Worm (Caenorhabditis elegans) whole organism, L4 larva: ENCODE data around the gene nhr-96.

Experiments
- F37D6.2 ChIP-seq: sonication (generic microtip); optimal IDR thresholded peaks from 2 replicates; lab custom pipeline; 2016; ENCODE audit warnings: mild to moderate bottlenecking, missing genetic modification characterization, missing compliant biosample characterization
- Y48G9A.11 ChIP-seq: fragments of 200-800 bp; sonication (Bioruptor generic); IDR thresholded peaks from 2 replicates; pipeline ENCODE4 v1.3.6; 2022; ENCODE audit warnings: missing genetic modification reagents, missing genetic modification characterization, missing compliant biosample characterization
- aha-1 ChIP-seq: fragments of 150-350 bp; peaks from one replicate; lab custom pipeline; 2014; ENCODE audit warnings: missing biosample characterization, missing genetic modification characterization
- ama-1 ChIP-seq: fragments of 150-350 bp; optimal IDR thresholded peaks from 2 replicates; lab custom pipeline; 2014; ENCODE audit warnings: inconsistent platforms, mixed read lengths
- ceh-82 ChIP-seq: sonication (generic microtip); optimal IDR thresholded peaks from 2 replicates; lab custom pipeline; 2017; ENCODE audit warnings: missing biosample characterization, missing genetic modification characterization
- dpl-1 ChIP-seq: fragments of 150-350 bp; optimal IDR thresholded peaks from 2 replicates; lab custom pipeline; 2014; ENCODE audit warnings: missing biosample characterization, missing genetic modification reagents, missing genetic modification characterization
- dve-1 ChIP-seq: sonication (generic microtip); optimal IDR thresholded peaks from 2 replicates; lab custom pipeline; 2017; ENCODE audit warnings: antibody characterized with exemption, mild to moderate bottlenecking, missing genetic modification characterization, missing compliant biosample characterization; ENCODE audit not compliant: insufficient read depth
- hmg-1.1 ChIP-seq: fragments of 200-800 bp; sonication (Bioruptor generic); IDR thresholded peaks from 2 replicates; pipeline ENCODE4 v1.3.6; 2022; ENCODE audit warnings: missing genetic modification reagents, missing genetic modification characterization, missing compliant biosample characterization
- pha-4 ChIP-seq, 2 experiments: fragments of 150-350 bp in 1 of 2; fragments of 200-800 bp in 1 of 2; sonication (Bioruptor generic) in 1 of 2; IDR thresholded peaks in 1 of 2; optimal IDR thresholded peaks in 1 of 2; 2 replicates each; pipeline versions ENCODE4 v1.3.6 to Lab custom; 2014 to 2022; ENCODE audit warnings: missing genetic modification characterization in 2 of 2, missing genetic modification reagents in 2 of 2, missing biosample characterization in 1 of 2, missing compliant biosample characterization in 1 of 2
- pqm-1 ChIP-seq: sonication (generic microtip); optimal IDR thresholded peaks from 2 replicates; lab custom pipeline; 2017; ENCODE audit warnings: missing biosample characterization, missing genetic modification characterization
- snpc-4 ChIP-seq: fragments of 150-350 bp; optimal IDR thresholded peaks from 2 replicates; lab custom pipeline; 2014; ENCODE audit warnings: missing biosample characterization, missing genetic modification characterization
- unc-39 ChIP-seq: sonication (generic microtip); optimal IDR thresholded peaks from 2 replicates; lab custom pipeline; 2017; ENCODE audit warnings: missing biosample characterization, missing genetic modification characterization
- unc-62 ChIP-seq, 3 experiments: fragments of 150-350 bp in 1 of 3; sonication (generic microtip); optimal IDR thresholded peaks in 2 of 3; peaks in 1 of 3; 1 replicate in 1 of 3; 2 replicates in 2 of 3; lab custom pipeline; 2014 to 2017; ENCODE audit warnings: missing biosample characterization in 3 of 3, missing genetic modification characterization in 3 of 3, missing genetic modification reagents in 3 of 3, missing genotype in 1 of 3
- zag-1 ChIP-seq: fragments of 150-350 bp; optimal IDR thresholded peaks from 2 replicates; lab custom pipeline; 2014; ENCODE audit warnings: missing biosample characterization, missing genetic modification characterization

DNA sequence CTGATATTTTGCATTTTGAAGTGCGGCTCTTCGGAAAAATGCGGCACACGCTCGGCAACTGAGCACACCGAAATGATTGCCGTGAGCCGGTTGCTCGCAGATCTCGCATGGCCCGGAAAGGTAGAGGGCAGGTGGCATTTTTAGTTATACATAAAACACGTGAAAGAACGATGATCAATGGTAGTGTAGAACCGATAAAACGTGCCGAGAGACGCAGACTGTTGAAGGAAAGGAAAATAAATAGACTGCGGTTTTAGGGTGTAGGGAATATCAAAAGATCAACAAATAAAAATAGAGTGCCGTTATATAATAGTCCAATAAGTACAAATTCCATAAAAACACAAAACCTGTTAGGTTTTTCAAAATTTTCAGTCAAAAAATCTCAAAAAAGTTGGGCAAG is 21.3 kb upstream of the nhr-96 start, which contains the start of gene nhr-133:
- TF ChIP-seq dpl-1 (no peak), zag-1 (no peak), snpc-4 (tag; lab: Kevin White, UChicago) (no peak), pha-4 (GFP tag; IDR thresholded peaks at IDR 0.05; lab: Robert Waterston, UW) (no peak), pha-4 (tag; optimal IDR thresholded peaks at IDR 0.05; lab: Kevin White, UChicago) (peak; percentile 9), aha-1 (tag; lab: Kevin White, UChicago) (no peak), Y48G9A.11 (GFP tag; lab: Robert Waterston, UW) (no peak), ama-1 (lab: Kevin White, UChicago) (no peak), unc-39 (no peak), pqm-1 (tag; lab: Kevin White, UChicago) (no peak), hmg-1.1 (no peak), unc-62 (GFP tag; optimal IDR thresholded peaks at IDR 0.05 in 1 of 2; lab: Kevin White, UChicago) (no peak), unc-62 (tag; optimal IDR thresholded peaks at IDR 0.05; lab: Kevin White, UChicago) (no peak), dve-1 (tag; lab: Kevin White, UChicago) (peak; percentile 55), F37D6.2 (tag; lab: Kevin White, UChicago) (no peak), ceh-82 (no peak)
